Worm (Caenorhabditis elegans) whole organism, L2 larva: ENCODE data around the gene C24A8.6.

ENCODE experiments used
- C34F6.9 ChIP-seq: fragments of 150-350 bp; optimal IDR thresholded peaks from 2 replicates; lab custom pipeline; 2014; ENCODE audit warnings: missing biosample characterization, missing genetic modification characterization
- F13H6.1 ChIP-seq: sonication (generic microtip); optimal IDR thresholded peaks from 2 replicates; lab custom pipeline; 2016; ENCODE audit warnings: missing genetic modification characterization, missing compliant biosample characterization
- R02D3.7 ChIP-seq: fragments of 150-350 bp; optimal IDR thresholded peaks from 2 replicates; lab custom pipeline; 2014; ENCODE audit warnings: missing biosample characterization, missing genetic modification characterization
- Y55F3AM.14 ChIP-seq: fragments of 200-800 bp; sonication (Bioruptor generic); optimal IDR thresholded peaks from 2 replicates; lab custom pipeline; 2018; ENCODE audit warnings: mild to moderate bottlenecking, missing genetic modification characterization, missing compliant biosample characterization
- ZK546.5 ChIP-seq: sonication (generic microtip); optimal IDR thresholded peaks from 2 replicates; lab custom pipeline; 2017; ENCODE audit warnings: missing biosample characterization, missing genetic modification characterization
- alr-1 ChIP-seq: fragments of 150-350 bp; optimal IDR thresholded peaks from 2 replicates; lab custom pipeline; 2014; ENCODE audit warnings: missing biosample characterization, missing genetic modification characterization
- ama-1 ChIP-seq: fragments of 150-350 bp; optimal IDR thresholded peaks from 2 replicates; lab custom pipeline; 2018; ENCODE audit warnings: inconsistent platforms
- ceh-16 ChIP-seq: fragments of 150-350 bp; optimal IDR thresholded peaks from 2 replicates; lab custom pipeline; 2014; ENCODE audit warnings: missing biosample characterization, missing genetic modification characterization
- ceh-82 ChIP-seq: fragments of 150-350 bp; optimal IDR thresholded peaks from 2 replicates; lab custom pipeline; 2014; ENCODE audit warnings: missing biosample characterization, missing genetic modification characterization
- crh-2 ChIP-seq: sonication (generic microtip); optimal IDR thresholded peaks from 2 replicates; lab custom pipeline; 2017; ENCODE audit warnings: missing biosample characterization, missing genetic modification characterization
- dmd-4 ChIP-seq: sonication (generic microtip); optimal IDR thresholded peaks from 2 replicates; lab custom pipeline; 2017; ENCODE audit warnings: missing biosample characterization, missing genetic modification characterization
- egl-27 ChIP-seq: sonication (generic microtip); optimal IDR thresholded peaks from 3 replicates; lab custom pipeline; 2017; ENCODE audit warnings: missing biosample characterization, missing genetic modification reagents, missing genetic modification characterization
- fos-1 ChIP-seq: fragments of 150-350 bp; optimal IDR thresholded peaks from 2 replicates; lab custom pipeline; 2014; ENCODE audit warnings: missing biosample characterization, missing genetic modification characterization
- gmeb-1 ChIP-seq: fragments of 150-350 bp; optimal IDR thresholded peaks from 2 replicates; lab custom pipeline; 2014; ENCODE audit warnings: missing biosample characterization, missing genetic modification characterization
- lin-11 ChIP-seq: fragments of 150-350 bp; sonication (generic microtip); optimal IDR thresholded peaks from 2 replicates; lab custom pipeline; 2014; ENCODE audit warnings: missing biosample characterization, missing genetic modification characterization, inconsistent platforms, mixed read lengths
- lin-13 ChIP-seq: fragments of 150-350 bp; optimal IDR thresholded peaks from 2 replicates; lab custom pipeline; 2014; ENCODE audit warnings: missing biosample characterization, missing genetic modification reagents, missing genetic modification characterization
- lsy-2 ChIP-seq, 2 experiments: fragments of 150-350 bp in 1 of 2; sonication (generic microtip) in 1 of 2; optimal IDR thresholded peaks; 2 replicates each; lab custom pipeline; 2014 to 2017; ENCODE audit warnings: missing biosample characterization in 2 of 2, missing genetic modification characterization in 2 of 2
- mab-5 ChIP-seq: fragments of 150-350 bp; optimal IDR thresholded peaks from 2 replicates; lab custom pipeline; 2014; ENCODE audit warnings: missing biosample characterization, missing genetic modification characterization
- mdl-1 ChIP-seq, 2 experiments: fragments of 150-350 bp in 1 of 2; sonication (generic microtip) in 1 of 2; optimal IDR thresholded peaks; 2 replicates each; lab custom pipeline; 2017; ENCODE audit warnings: missing biosample characterization in 2 of 2, missing genetic modification characterization in 2 of 2
- nhr-10 ChIP-seq: sonication (generic microtip); optimal IDR thresholded peaks from 2 replicates; lab custom pipeline; 2017; ENCODE audit warnings: missing biosample characterization, missing genetic modification characterization
- nhr-11 ChIP-seq: fragments of 150-350 bp; optimal IDR thresholded peaks from 2 replicates; lab custom pipeline; 2014; ENCODE audit warnings: missing biosample characterization, missing genetic modification characterization
- nhr-12 ChIP-seq: fragments of 150-350 bp; optimal IDR thresholded peaks from 2 replicates; lab custom pipeline; 2014; ENCODE audit warnings: missing biosample characterization, missing genetic modification characterization
- nhr-129 ChIP-seq: fragments of 150-350 bp; optimal IDR thresholded peaks from 2 replicates; lab custom pipeline; 2014; ENCODE audit warnings: missing biosample characterization, missing genetic modification characterization
- nhr-23 ChIP-seq: fragments of 150-350 bp; optimal IDR thresholded peaks from 2 replicates; lab custom pipeline; 2014; ENCODE audit warnings: missing biosample characterization, missing genetic modification reagents, missing genetic modification characterization
- nhr-237 ChIP-seq: fragments of 150-350 bp; optimal IDR thresholded peaks from 2 replicates; lab custom pipeline; 2014; ENCODE audit warnings: missing biosample characterization, missing genetic modification characterization
- nhr-25 ChIP-seq: fragments of 150-350 bp; sonication (generic microtip); optimal IDR thresholded peaks from 3 replicates; lab custom pipeline; 2014; ENCODE audit warnings: missing biosample characterization, missing genetic modification characterization
- nhr-6 ChIP-seq: fragments of 150-350 bp; optimal IDR thresholded peaks from 2 replicates; lab custom pipeline; 2014; ENCODE audit warnings: missing biosample characterization, missing genetic modification characterization
- nhr-77 ChIP-seq: fragments of 150-350 bp; optimal IDR thresholded peaks from 2 replicates; lab custom pipeline; 2014; ENCODE audit warnings: missing biosample characterization, missing genetic modification characterization
- peb-1 ChIP-seq: fragments of 150-350 bp; optimal IDR thresholded peaks from 2 replicates; lab custom pipeline; 2014; ENCODE audit warnings: missing biosample characterization, missing genetic modification characterization
- skn-1 ChIP-seq: sonication (generic microtip); optimal IDR thresholded peaks from 2 replicates; lab custom pipeline; 2017; ENCODE audit warnings: missing biosample characterization, missing genetic modification characterization
- sma-3 ChIP-seq: sonication (generic microtip); optimal IDR thresholded peaks from 2 replicates; lab custom pipeline; 2016; ENCODE audit warnings: missing genetic modification reagents, missing genetic modification characterization, missing compliant biosample characterization
- sma-9 ChIP-seq, 2 experiments: fragments of 150-350 bp in 1 of 2; sonication (generic microtip) in 1 of 2; optimal IDR thresholded peaks; 2 replicates each; lab custom pipeline; 2014 to 2016; ENCODE audit warnings: missing genetic modification characterization in 2 of 2, mild to moderate bottlenecking in 1 of 2, missing biosample characterization in 1 of 2, missing compliant biosample characterization in 1 of 2, missing genetic modification reagents in 1 of 2, moderate library complexity in 1 of 2
- snpc-4 ChIP-seq: fragments of 150-350 bp; optimal IDR thresholded peaks from 2 replicates; lab custom pipeline; 2014; ENCODE audit warnings: missing biosample characterization, missing genetic modification characterization
- unc-39 ChIP-seq: fragments of 150-350 bp; optimal IDR thresholded peaks from 2 replicates; lab custom pipeline; 2014; ENCODE audit warnings: missing biosample characterization, missing genetic modification characterization
- unc-55 ChIP-seq: fragments of 150-350 bp; sonication (generic microtip); optimal IDR thresholded peaks from 3 replicates; lab custom pipeline; 2014; ENCODE audit warnings: missing biosample characterization, missing genetic modification reagents, missing genetic modification characterization
- unc-62 ChIP-seq: fragments of 150-350 bp; optimal IDR thresholded peaks from 2 replicates; lab custom pipeline; 2014; ENCODE audit warnings: missing biosample characterization, missing genetic modification reagents, missing genetic modification characterization
- zag-1 ChIP-seq: fragments of 150-350 bp; optimal IDR thresholded peaks from 2 replicates; lab custom pipeline; 2014; ENCODE audit warnings: missing biosample characterization, missing genetic modification characterization
- ztf-1 ChIP-seq: fragments of 200-800 bp; sonication (Bioruptor generic); conservative IDR thresholded peaks from 2 replicates; pipeline ENCODE4 v1.3.6; 2022; ENCODE audit warnings: missing genetic modification characterization, missing compliant biosample characterization
- ztf-11 ChIP-seq: sonication (generic microtip); optimal IDR thresholded peaks from 2 replicates; lab custom pipeline; 2017; ENCODE audit warnings: missing biosample characterization, missing genetic modification characterization
- ztf-4 ChIP-seq: fragments of 150-350 bp; optimal IDR thresholded peaks from 2 replicates; lab custom pipeline; 2014; ENCODE audit warnings: missing biosample characterization, missing genetic modification characterization

C24A8.6 gene

DNA sequence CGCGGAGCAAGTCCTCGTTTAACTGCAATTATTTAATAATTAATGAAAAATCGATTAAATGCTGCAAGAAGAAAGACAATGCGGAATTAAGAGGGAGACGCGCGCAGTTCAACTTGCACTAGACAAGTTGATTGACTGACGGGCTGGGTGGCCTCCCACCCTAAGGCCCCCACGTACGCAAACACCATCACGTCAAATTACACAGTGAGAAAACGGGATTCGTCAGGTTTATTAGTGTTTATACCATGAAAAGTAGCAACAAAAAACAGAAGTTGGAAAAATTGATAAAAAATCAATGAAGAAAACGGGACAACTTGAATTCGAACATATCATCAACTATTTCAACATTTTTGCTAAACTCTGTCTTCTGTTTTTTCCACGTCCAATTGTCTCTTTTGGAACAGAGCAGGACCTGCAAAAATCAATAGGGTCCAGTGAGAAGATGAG is 24.6 kb downstream of the C24A8.6 start (continued):
- TF ChIP-seq nhr-6 (tag; lab: Kevin White, UChicago) = no peak

- TF ChIP-seq nhr-77 (no peak), ama-1 (lab: Kevin White, UChicago) (no peak), C34F6.9 (tag; lab: Kevin White, UChicago) (no peak), dmd-4 (tag; lab: Kevin White, UChicago) (no peak), R02D3.7 (tag; lab: Kevin White, UChicago) (no peak)
These were observed 25.3 kb downstream of the C24A8.6 start, which contains the start of gene pqn-15 for ce11 chrX:4306861-4307260. Gene pqn-15 (minus strand): TSS chrX:4306961.

- TF ChIP-seq nhr-23 (no peak), egl-27 (no peak), peb-1 (no peak), ztf-11 (tag; lab: Kevin White, UChicago) (no peak), ZK546.5 (no peak), alr-1 (no peak), ztf-1 (no peak), nhr-12 (tag; lab: Kevin White, UChicago) (no peak), lsy-2 (tag; optimal IDR thresholded peaks at IDR 0.05; lab: Kevin White, UChicago) (no peak), sma-3 (GFP tag; lab: Kevin White, UChicago) (no peak), lin-13 (no peak), Y55F3AM.14 (no peak), sma-9 (GFP tag; optimal IDR thresholded peaks at IDR 0.05; lab: Kevin White, UChicago) (no peak), sma-9 (tag; optimal IDR thresholded peaks at IDR 0.05; lab: Kevin White, UChicago) (no peak), nhr-129 (tag; lab: Kevin White, UChicago) (no peak), zag-1 (tag; lab: Kevin White, UChicago) (no peak), ztf-4 (tag; lab: Kevin White, UChicago) (no peak)
These were observed 29.0 kb downstream of the C24A8.6 start for ce11 chrX:4303200-4303599.

DNA sequence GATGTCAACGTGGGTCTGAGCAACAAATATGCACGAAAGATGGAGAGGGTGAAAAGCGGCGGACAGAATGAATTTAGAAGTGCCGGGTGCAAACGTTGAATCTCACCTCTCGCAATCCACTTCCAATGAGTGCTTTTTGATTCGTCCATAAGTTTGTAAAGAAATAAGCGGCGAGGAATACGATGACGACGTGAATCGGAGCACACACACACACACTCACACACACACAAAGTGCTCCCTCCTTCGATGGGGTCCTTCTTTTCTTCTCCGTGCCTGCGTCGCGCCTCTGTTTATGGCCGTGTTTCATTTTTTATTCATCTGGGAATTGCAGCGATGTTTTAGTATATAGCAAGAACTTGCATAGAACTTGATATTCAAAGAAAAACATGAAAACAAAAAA is 34.8 kb downstream of the C24A8.6 start, which contains the start of gene paf-2:
Gene paf-2 (minus strand): TSS at position 290 of the 400 bp plus-strand sequence.
- no peak for TF ChIP-seq mab-5 (tag; lab: Kevin White, UChicago)
- no peak for TF ChIP-seq nhr-25 (tag; lab: Kevin White, UChicago)
- TF ChIP-seq sma-3 (GFP tag; lab: Kevin White, UChicago) = no peak
- TF ChIP-seq sma-9 (GFP tag; optimal IDR thresholded peaks at IDR 0.05; lab: Kevin White, UChicago) = no peak
- no peak for TF ChIP-seq sma-9 (tag; optimal IDR thresholded peaks at IDR 0.05; lab: Kevin White, UChicago)
- TF ChIP-seq unc-55 = peak; percentile 25
- peak; percentile 5 for TF ChIP-seq nhr-129 (tag; lab: Kevin White, UChicago)
- no peak for TF ChIP-seq nhr-10 (tag; lab: Kevin White, UChicago)
- no peak for TF ChIP-seq ztf-1
- TF ChIP-seq F13H6.1 (tag; lab: Kevin White, UChicago) = no peak
- TF ChIP-seq lin-11 (tag; lab: Kevin White, UChicago) = peak; percentile 8
- TF ChIP-seq nhr-6 (tag; lab: Kevin White, UChicago) = no peak
- no peak for TF ChIP-seq nhr-237 (tag; lab: Kevin White, UChicago)

DNA sequence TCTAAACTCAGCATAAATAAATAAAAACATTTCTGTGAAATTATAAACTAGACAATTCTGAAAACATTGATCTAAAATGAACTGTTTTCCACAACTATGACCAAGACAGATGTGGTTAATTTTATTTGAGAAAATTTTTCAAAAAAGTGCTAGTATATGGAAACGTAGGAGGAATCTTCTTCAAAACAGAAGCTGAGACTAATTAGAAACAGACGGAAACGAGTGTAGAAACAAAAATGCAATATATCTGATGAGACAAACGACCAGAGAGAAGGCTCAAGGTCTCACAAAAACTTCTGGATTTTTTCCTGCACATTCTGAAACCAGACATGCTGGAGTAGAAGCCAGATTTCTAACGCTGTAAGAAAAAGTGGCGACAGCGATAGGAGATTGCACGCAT is 36.3 kb downstream of the C24A8.6 start:
- TF ChIP-seq ceh-16 (tag; lab: Kevin White, UChicago) (no peak), nhr-11 (tag; lab: Kevin White, UChicago) (no peak), ZK546.5 (no peak), unc-62 (GFP tag; lab: Kevin White, UChicago) (no peak), skn-1 (tag; lab: Kevin White, UChicago) (no peak), nhr-77 (no peak), sma-3 (GFP tag; lab: Kevin White, UChicago) (no peak), snpc-4 (no peak)

- TF ChIP-seq unc-39 (no peak), peb-1 (no peak), sma-9 (GFP tag; optimal IDR thresholded peaks at IDR 0.05; lab: Kevin White, UChicago) (peak; percentile 16), sma-9 (tag; optimal IDR thresholded peaks at IDR 0.05; lab: Kevin White, UChicago) (no peak), nhr-25 (tag; lab: Kevin White, UChicago) (no peak), alr-1 (no peak), unc-55 (no peak), nhr-129 (tag; lab: Kevin White, UChicago) (peak; percentile 42), gmeb-1 (tag; lab: Kevin White, UChicago) (no peak), C34F6.9 (tag; lab: Kevin White, UChicago) (no peak), R02D3.7 (tag; lab: Kevin White, UChicago) (no peak), crh-2 (no peak), fos-1 (tag; lab: Kevin White, UChicago) (peak; percentile 22), ceh-82 (tag; lab: Kevin White, UChicago) (no peak), nhr-12 (tag; lab: Kevin White, UChicago) (no peak), F13H6.1 (tag; lab: Kevin White, UChicago) (no peak), nhr-77 (no peak), mdl-1 (tag; optimal IDR thresholded peaks at IDR 0.05; lab: Kevin White, UChicago) (no peak)
These were observed 37.2 kb downstream of the C24A8.6 start for ce11 chrX:4294957-4295356.
